Fruit fly (Drosophila melanogaster) whole organism, embryonic: ENCODE measurements around the gene Cnot4.

ENCODE experiments used
- Atf-2 ChIP-seq: fragments of 200-800 bp; sonication (Bioruptor generic); optimal IDR thresholded peaks from 2 replicates; lab custom pipeline; 2016; ENCODE audit warnings: missing biosample characterization, missing genetic modification characterization
- Atf3 ChIP-seq: fragments of 200-800 bp; sonication (Bioruptor generic); optimal IDR thresholded peaks from 3 replicates; lab custom pipeline; 2016; ENCODE audit warnings: missing biosample characterization, missing genetic modification characterization
- BtbVII ChIP-seq: fragments of 200-800 bp; sonication (Bioruptor generic); optimal IDR thresholded peaks from 3 replicates; lab custom pipeline; 2017; ENCODE audit warnings: missing biosample characterization, mild to moderate bottlenecking, missing genetic modification characterization
- CG1024 ChIP-seq: fragments of 200-800 bp; sonication (Bioruptor generic); IDR thresholded peaks from 2 replicates; pipeline ENCODE4 v1.3.6; 2022; ENCODE audit warnings: missing biosample characterization, missing genetic modification characterization
- CG10979 ChIP-seq: fragments of 200-800 bp; sonication (Bioruptor generic); optimal IDR thresholded peaks from 2 replicates; lab custom pipeline; 2018; ENCODE audit warnings: missing biosample characterization, mild to moderate bottlenecking, missing genetic modification characterization, moderate library complexity
- CG12236 ChIP-seq: fragments of 200-800 bp; sonication (Bioruptor generic); optimal IDR thresholded peaks from 2 replicates; lab custom pipeline; 2016; ENCODE audit warnings: missing biosample characterization, missing genetic modification characterization
- CG12659 ChIP-seq: fragments of 200-800 bp; sonication (Bioruptor generic); optimal IDR thresholded peaks from 3 replicates; lab custom pipeline; 2017; ENCODE audit warnings: mild to moderate bottlenecking, missing biosample characterization, missing genetic modification reagents, missing genetic modification characterization
- CG13287 ChIP-seq: fragments of 200-800 bp; sonication (Bioruptor generic); IDR thresholded peaks from 2 replicates; pipeline ENCODE4 v1.3.6; 2022; ENCODE audit warnings: missing biosample characterization, missing genetic modification characterization; ENCODE audit not compliant: partially characterized antibody
- CG14014 ChIP-seq: fragments of 200-800 bp; sonication (Bioruptor generic); IDR thresholded peaks from 2 replicates; pipeline ENCODE4 v1.3.6; 2022; ENCODE audit warnings: missing biosample characterization, missing genetic modification characterization
- CG14667 ChIP-seq: fragments of 200-800 bp; sonication (Bioruptor generic); IDR thresholded peaks from 2 replicates; pipeline ENCODE4 v1.3.6; 2022; ENCODE audit warnings: missing biosample characterization, missing genetic modification characterization
- CG15269 ChIP-seq: fragments of 200-800 bp; sonication (Bioruptor generic); optimal IDR thresholded peaks from 2 replicates; lab custom pipeline; 2018; ENCODE audit warnings: missing biosample characterization, mild to moderate bottlenecking, missing genetic modification characterization, moderate library complexity
- CG1792 ChIP-seq: fragments of 200-800 bp; sonication (Bioruptor generic); optimal IDR thresholded peaks from 2 replicates; lab custom pipeline; 2016; ENCODE audit warnings: missing biosample characterization, missing genetic modification characterization
- CG2678 ChIP-seq: fragments of 200-800 bp; sonication (Bioruptor generic); optimal IDR thresholded peaks from 3 replicates; lab custom pipeline; 2019; ENCODE audit warnings: missing biosample characterization, mild to moderate bottlenecking, missing genetic modification characterization, moderate library complexity
- CG2712 ChIP-seq: fragments of 200-800 bp; optimal IDR thresholded peaks from 3 replicates; lab custom pipeline; 2019; ENCODE audit warnings: missing biosample characterization, mild to moderate bottlenecking, missing genetic modification characterization, moderate library complexity
- CG3726 ChIP-seq: fragments of 200-800 bp; sonication (Bioruptor generic); IDR thresholded peaks from 3 replicates; pipeline ENCODE4, ENCODE4 v1.3.6; 2022; ENCODE audit warnings: missing biosample characterization, missing genetic modification characterization
- CG3838 ChIP-seq: fragments of 200-800 bp; sonication (Bioruptor generic); optimal IDR thresholded peaks from 3 replicates; lab custom pipeline; 2016; ENCODE audit warnings: missing biosample characterization, missing genetic modification characterization
- CG6765 ChIP-seq: fragments of 200-800 bp; sonication (Bioruptor generic); optimal IDR thresholded peaks from 3 replicates; lab custom pipeline; 2017; ENCODE audit warnings: missing biosample characterization, mild to moderate bottlenecking, missing genetic modification characterization
- CG6854 ChIP-seq: fragments of 200-800 bp; sonication (Bioruptor generic); optimal IDR thresholded peaks from 3 replicates; lab custom pipeline; 2017; ENCODE audit warnings: missing biosample characterization, mild to moderate bottlenecking, missing genetic modification characterization
- CG7963 ChIP-seq: fragments of 200-800 bp; sonication (Bioruptor generic); IDR thresholded peaks from 3 replicates; pipeline ENCODE4 v1.3.6; 2022; ENCODE audit warnings: missing biosample characterization, missing genetic modification characterization; ENCODE audit not compliant: partially characterized antibody
- CG8089 ChIP-seq: fragments of 200-800 bp; sonication (Bioruptor generic); optimal IDR thresholded peaks from 3 replicates; lab custom pipeline; 2016; ENCODE audit warnings: missing biosample characterization, missing genetic modification characterization
- Deaf1 ChIP-seq: fragments of 200-800 bp; optimal IDR thresholded peaks from 3 replicates; lab custom pipeline; 2019; ENCODE audit warnings: missing biosample characterization, mild to moderate bottlenecking, missing genetic modification characterization, moderate library complexity
- Doc3 ChIP-seq: fragments of 200-800 bp; sonication (Bioruptor generic); IDR thresholded peaks from 3 replicates; pipeline ENCODE4 v1.3.6; 2022; ENCODE audit warnings: missing biosample characterization, missing genetic modification characterization; ENCODE audit not compliant: partially characterized antibody
- Ets97D ChIP-seq: fragments of 200-800 bp; sonication (Bioruptor generic); optimal IDR thresholded peaks from 3 replicates; lab custom pipeline; 2016; ENCODE audit warnings: missing biosample characterization, missing genetic modification characterization
- Mad ChIP-seq: fragments of 200-800 bp; sonication (Bioruptor generic); optimal IDR thresholded peaks from 2 replicates; lab custom pipeline; 2016; ENCODE audit warnings: missing biosample characterization, missing genetic modification characterization
- NC2α ChIP-seq: fragments of 200-800 bp; sonication (Bioruptor generic); optimal IDR thresholded peaks from 2 replicates; lab custom pipeline; 2016; ENCODE audit warnings: missing biosample characterization, missing genetic modification characterization
- NK7.1 ChIP-seq: fragments of 200-800 bp; sonication (Bioruptor generic); optimal IDR thresholded peaks from 3 replicates; lab custom pipeline; 2016; ENCODE audit warnings: missing biosample characterization, missing genetic modification characterization
- Spps ChIP-seq: fragments of 200-800 bp; sonication (Bioruptor generic); optimal IDR thresholded peaks from 2 replicates; lab custom pipeline; 2018; ENCODE audit warnings: missing biosample characterization, mild to moderate bottlenecking, missing genetic modification characterization
- Sry-β ChIP-seq: fragments of 200-800 bp; sonication (Bioruptor generic); optimal IDR thresholded peaks from 2 replicates; lab custom pipeline; 2018; ENCODE audit warnings: missing biosample characterization, mild to moderate bottlenecking, missing genetic modification characterization, moderate library complexity
- Vsx1 ChIP-seq: fragments of 200-800 bp; sonication (Bioruptor generic); optimal IDR thresholded peaks from 2 replicates; lab custom pipeline; 2017; ENCODE audit warnings: missing biosample characterization, mild to moderate bottlenecking, missing genetic modification characterization, missing genetic modification reagents
- Xbp1 ChIP-seq: fragments of 200-800 bp; sonication (Bioruptor generic); optimal IDR thresholded peaks from 3 replicates; lab custom pipeline; 2016; ENCODE audit warnings: missing biosample characterization, mild to moderate bottlenecking, missing genetic modification characterization
- amos ChIP-seq: fragments of 200-800 bp; sonication (Bioruptor generic); IDR thresholded peaks from 2 replicates; pipeline ENCODE4 v1.3.6; 2022; ENCODE audit warnings: missing biosample characterization, missing genetic modification characterization; ENCODE audit not compliant: partially characterized antibody
- bbx ChIP-seq: fragments of 200-800 bp; sonication (Bioruptor generic); IDR thresholded peaks from 2 replicates; pipeline ENCODE4 v1.3.6; 2022; ENCODE audit warnings: missing biosample characterization, missing genetic modification characterization; ENCODE audit not compliant: partially characterized antibody
- bigmax ChIP-seq: fragments of 200-800 bp; sonication (Bioruptor generic); optimal IDR thresholded peaks from 2 replicates; lab custom pipeline; 2018; ENCODE audit warnings: missing biosample characterization, mild to moderate bottlenecking, missing genetic modification characterization
- cad ChIP-seq: fragments of >200 bp; optimal IDR thresholded peaks from 2 replicates; lab custom pipeline; 2017; ENCODE audit warnings: missing biosample characterization, missing genetic modification characterization
- dati ChIP-seq: fragments of 200-800 bp; sonication (Bioruptor generic); IDR thresholded peaks from 2 replicates; pipeline ENCODE4 v1.3.6; 2022; ENCODE audit warnings: missing biosample characterization, missing genetic modification characterization
- dpn ChIP-seq, 2 experiments: fragments of 200-800 bp; sonication (Bioruptor generic); optimal IDR thresholded peaks; 3 replicates each; lab custom pipeline; 2016; ENCODE audit warnings: missing biosample characterization in 2 of 2, missing genetic modification characterization in 2 of 2
- emc ChIP-seq: fragments of 200-800 bp; sonication (Bioruptor generic); optimal IDR thresholded peaks from 2 replicates; lab custom pipeline; 2016; ENCODE audit warnings: missing biosample characterization, missing genetic modification characterization
- ems ChIP-seq: fragments of 200-800 bp; sonication (Bioruptor generic); optimal IDR thresholded peaks from 3 replicates; lab custom pipeline; 2016; ENCODE audit warnings: missing biosample characterization, missing genetic modification characterization
- en ChIP-seq: fragments of 200-800 bp; sonication (Bioruptor generic); optimal IDR thresholded peaks from 2 replicates; lab custom pipeline; 2016; ENCODE audit warnings: missing biosample characterization, missing genetic modification characterization
- esg ChIP-seq: fragments of 200-800 bp; sonication (Bioruptor generic); conservative IDR thresholded peaks from 2 replicates; pipeline ENCODE4 v1.3.6; 2022; ENCODE audit warnings: missing biosample characterization, missing genetic modification characterization
- gcm ChIP-seq: fragments of 200-800 bp; sonication (Bioruptor generic); optimal IDR thresholded peaks from 2 replicates; lab custom pipeline; 2019; ENCODE audit warnings: missing biosample characterization, mild to moderate bottlenecking, missing genetic modification characterization, moderate library complexity
- gfzf ChIP-seq: fragments of 200-800 bp; sonication (Bioruptor generic); optimal IDR thresholded peaks from 2 replicates; lab custom pipeline; 2016; ENCODE audit warnings: missing biosample characterization, mild to moderate bottlenecking, missing genetic modification characterization, moderate library complexity
- ind ChIP-seq: fragments of 200-800 bp; sonication (Bioruptor generic); optimal IDR thresholded peaks from 3 replicates; lab custom pipeline; 2016; ENCODE audit warnings: missing biosample characterization, missing genetic modification characterization
- jigr1 ChIP-seq: fragments of 200-800 bp; sonication (Bioruptor generic); IDR thresholded peaks from 3 replicates; pipeline ENCODE4 v1.3.6; 2022; ENCODE audit warnings: missing biosample characterization, missing genetic modification characterization
- kay ChIP-seq: fragments of 200-800 bp; sonication (Bioruptor generic); optimal IDR thresholded peaks from 2 replicates; lab custom pipeline; 2016; ENCODE audit warnings: missing biosample characterization, missing genetic modification characterization
- odd ChIP-seq: fragments of 200-800 bp; sonication (Bioruptor generic); optimal IDR thresholded peaks from 2 replicates; lab custom pipeline; 2017; ENCODE audit warnings: missing biosample characterization, mild to moderate bottlenecking, missing genetic modification characterization
- psq ChIP-seq: fragments of 200-800 bp; sonication (Bioruptor generic); optimal IDR thresholded peaks from 2 replicates; lab custom pipeline; 2017; ENCODE audit warnings: missing biosample characterization, missing genetic modification characterization
- repo ChIP-seq: fragments of 200-800 bp; sonication (Bioruptor generic); optimal IDR thresholded peaks from 2 replicates; lab custom pipeline; 2016; ENCODE audit warnings: missing biosample characterization, missing genetic modification characterization
- slou ChIP-seq: fragments of 200-800 bp; sonication (Bioruptor generic); optimal IDR thresholded peaks from 3 replicates; lab custom pipeline; 2016; ENCODE audit warnings: missing biosample characterization, missing genetic modification characterization
- slp2 ChIP-seq: fragments of 200-800 bp; sonication (Bioruptor generic); optimal IDR thresholded peaks from 2 replicates; lab custom pipeline; 2016; ENCODE audit warnings: missing biosample characterization, missing genetic modification characterization
- tap ChIP-seq: fragments of 200-800 bp; optimal IDR thresholded peaks from 3 replicates; lab custom pipeline; 2019; ENCODE audit warnings: missing biosample characterization, mild to moderate bottlenecking, missing genetic modification characterization, moderate library complexity
- zen ChIP-seq: fragments of 200-800 bp; sonication (Bioruptor generic); optimal IDR thresholded peaks from 3 replicates; lab custom pipeline; 2018; ENCODE audit warnings: missing biosample characterization, mild to moderate bottlenecking, missing genetic modification characterization, moderate library complexity

Gene Cnot4

DNA sequence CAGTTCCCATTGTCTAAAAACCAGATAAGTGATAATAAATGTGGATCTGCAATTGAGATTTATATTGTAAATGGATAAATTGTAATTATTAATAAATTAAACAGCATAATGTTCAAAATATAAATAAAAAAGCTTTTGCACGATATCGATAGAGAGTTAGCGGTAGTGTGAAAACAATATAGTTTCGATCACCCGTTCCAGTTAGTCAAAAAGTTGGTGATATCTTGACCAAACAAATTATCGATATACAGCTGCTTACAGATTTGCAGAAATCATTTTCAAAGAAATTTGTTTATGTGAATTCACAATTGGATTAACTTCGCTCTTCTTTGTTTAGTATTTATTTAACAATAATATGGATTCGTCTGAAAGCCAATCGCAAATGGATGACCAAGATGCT lies 42.7 kb downstream of the Cnot4 start, which contains the start of gene Nse4 (continued):
- TF ChIP-seq Spps (tag; lab: Kevin White, UChicago) (no peak), esg (no peak), emc (GFP tag; lab: Kevin White, UChicago) (no peak), CG14667 (no peak), Ets97D (peak; percentile 23), zen (tag; lab: Kevin White, UChicago) (peak; percentile 15), bbx (GFP tag; lab: Robert Waterston, UW) (peak; percentile 89), CG3838 (GFP tag; lab: Kevin White, UChicago) (no peak), CG14014 (GFP tag; lab: Robert Waterston, UW) (no peak), NK7.1 (GFP tag; lab: Kevin White, UChicago) (no peak), amos (GFP tag; lab: Robert Waterston, UW) (peak; percentile 84; the same call in 1 of the 2 replicates), CG3726 (GFP tag; lab: Robert Waterston, UW) (no peak), CG6854 (GFP tag; lab: Kevin White, UChicago) (no peak), NC2α (GFP tag; lab: Kevin White, UChicago) (no peak), CG2678 (tag; lab: Kevin White, UChicago) (no peak), BtbVII (no peak), Atf-2 (no peak), Deaf1 (tag; lab: Kevin White, UChicago) (no peak), Vsx1 (GFP tag; lab: Kevin White, UChicago) (no peak), Xbp1 (GFP tag; lab: Kevin White, UChicago) (no peak), CG12659 (GFP tag; lab: Kevin White, UChicago) (peak; percentile 65), CG10979 (tag; lab: Kevin White, UChicago) (no peak), dati (GFP tag; lab: Robert Waterston, UW) (no peak), repo (GFP tag; lab: Kevin White, UChicago) (no peak), CG8089 (GFP tag; lab: Kevin White, UChicago) (no peak), CG7963 (GFP tag; lab: Robert Waterston, UW) (peak; percentile 90), jigr1 (GFP tag; lab: Robert Waterston, UW) (no peak), gcm (no peak), CG15269 (no peak), slp2 (GFP tag; lab: Kevin White, UChicago) (no peak), kay (no peak), CG1024 (peak; percentile 86), CG13287 (GFP tag; lab: Robert Waterston, UW) (peak; percentile 86), Atf3 (GFP tag; lab: Kevin White, UChicago) (no peak), ind (GFP tag; lab: Kevin White, UChicago) (no peak), cad (GFP tag; lab: Kevin White, UChicago) (no peak), slou (GFP tag; lab: Kevin White, UChicago) (no peak), CG6765 (GFP tag; lab: Kevin White, UChicago) (no peak), Sry-β (GFP tag; lab: Kevin White, UChicago) (no peak), gfzf (GFP tag; lab: Kevin White, UChicago) (no peak), CG1792 (GFP tag; lab: Kevin White, UChicago) (no peak), CG2712 (tag; lab: Kevin White, UChicago) (peak; percentile 23), en (GFP tag; lab: Kevin White, UChicago) (no peak), bigmax (GFP tag; lab: Kevin White, UChicago) (no peak), tap (no peak), odd (GFP tag; lab: Kevin White, UChicago) (no peak), CG12236 (GFP tag; lab: Kevin White, UChicago) (no peak), Doc3 (GFP tag; lab: Robert Waterston, UW) (peak; percentile 46; the same call in 2 of the 3 replicates), ems (GFP tag; lab: Kevin White, UChicago) (no peak), dpn (GFP tag; optimal IDR thresholded peaks at IDR 0.05; lab: Kevin White, UChicago) (no peak), psq (GFP tag; lab: Kevin White, UChicago) (no peak), Mad (GFP tag; lab: Kevin White, UChicago) (no peak)
